Fruit fly (Drosophila melanogaster): ENCODE data around the gene Cyt-b5-r.

- no peak for TF ChIP-seq usp (GFP tag; optimal IDR thresholded peaks at IDR 0.05)
- TF ChIP-seq psq (GFP tag; optimal IDR thresholded peaks at IDR 0.05): no peak
- TF ChIP-seq dmrt93B (GFP tag; optimal IDR thresholded peaks at IDR 0.05): no peak
- no peak for TF ChIP-seq ey (GFP tag; optimal IDR thresholded peaks at IDR 0.05)
- TF ChIP-seq HLH106 (tag; optimal IDR thresholded peaks at IDR 0.05): no peak
- TF ChIP-seq jim (GFP tag; optimal IDR thresholded peaks at IDR 0.05): no peak
- TF ChIP-seq Hr83 (GFP tag; optimal IDR thresholded peaks at IDR 0.05; ENCODE audit: poor library complexity, severe bottlenecking): no peak
- no peak for TF ChIP-seq fru (GFP tag; optimal IDR thresholded peaks at IDR 0.05)
- no peak for TF ChIP-seq GATAd (GFP tag; optimal IDR thresholded peaks at IDR 0.05)
- TF ChIP-seq Sp1 (GFP tag; optimal IDR thresholded peaks at IDR 0.05): no peak
These were observed 11.1 kb upstream of the Cyt-b5-r start for dm6 chr2L:16801578-16802152.
